Worm (Caenorhabditis elegans) whole organism, L4 larva: ENCODE measurements around the gene sax-2.

Experiments used
- aly-2 ChIP-seq: sonication (generic microtip); optimal IDR thresholded peaks from 2 replicates; lab custom pipeline; 2018; ENCODE audit warnings: missing biosample characterization, missing genetic modification characterization
- egl-27 ChIP-seq: sonication (generic microtip); optimal IDR thresholded peaks from 3 replicates; lab custom pipeline; 2017; ENCODE audit warnings: missing biosample characterization, missing genetic modification reagents, missing genetic modification characterization
- lin-15B ChIP-seq: fragments of 150-350 bp; sonication (generic microtip); optimal IDR thresholded peaks from 3 replicates; lab custom pipeline; 2014; ENCODE audit warnings: missing biosample characterization, missing genetic modification characterization
- lin-39 ChIP-seq: fragments of 150-350 bp; optimal IDR thresholded peaks from 2 replicates; lab custom pipeline; 2014; ENCODE audit warnings: missing biosample characterization, missing genetic modification reagents, missing genetic modification characterization
- snpc-4 ChIP-seq: fragments of 150-350 bp; optimal IDR thresholded peaks from 2 replicates; lab custom pipeline; 2014; ENCODE audit warnings: missing biosample characterization, missing genetic modification characterization
- spr-3 ChIP-seq: fragments of 200-800 bp; sonication (Bioruptor generic); optimal IDR thresholded peaks from 2 replicates; lab custom pipeline; 2018; ENCODE audit warnings: mild to moderate bottlenecking, missing genetic modification characterization, missing compliant biosample characterization
- ztf-11 ChIP-seq: fragments of 150-350 bp; optimal IDR thresholded peaks from 2 replicates; lab custom pipeline; 2014; ENCODE audit warnings: missing biosample characterization, missing genetic modification characterization

- TF ChIP-seq spr-3 (GFP tag; lab: Kevin White, UChicago) (no peak), aly-2 (tag; lab: Kevin White, UChicago) (no peak), egl-27 (no peak), lin-15B (tag; lab: Kevin White, UChicago) (no peak), lin-39 (no peak), ztf-11 (tag; lab: Kevin White, UChicago) (no peak), snpc-4 (tag; lab: Kevin White, UChicago) (no peak)
These were observed 55.7 kb downstream of the sax-2 start, which contains the start of gene T10F2.2 for ce11 chrIII:5165211-5165610.
